Worm (Caenorhabditis elegans) whole organism, mixed stage, embryonic: ENCODE measurements around the gene F02E11.2.
A peak's percentile ranks its signal among the peaks of the same experiment; 100 is the strongest.

ENCODE experiments used
- M03D4.4 ChIP-seq: sonication (generic microtip); optimal IDR thresholded peaks from 2 replicates; lab custom pipeline; 2017; ENCODE audit warnings: mild to moderate bottlenecking, missing genetic modification characterization, missing compliant biosample characterization
- bed-3 ChIP-seq: fragments of 200-800 bp; sonication (Bioruptor generic); optimal IDR thresholded peaks from 3 replicates; lab custom pipeline; 2018; ENCODE audit warnings: mild to moderate bottlenecking, missing genetic modification characterization, moderate library complexity, missing compliant biosample characterization
- blmp-1 ChIP-seq: fragments of 150-350 bp; optimal IDR thresholded peaks from 2 replicates; lab custom pipeline; 2014; ENCODE audit warnings: missing biosample characterization, missing genetic modification characterization
- ceh-39 ChIP-seq: fragments of 150-350 bp; optimal IDR thresholded peaks from 2 replicates; lab custom pipeline; 2014; ENCODE audit warnings: missing biosample characterization, missing genetic modification characterization
- ceh-43 ChIP-seq: fragments of 200-800 bp; sonication (Bioruptor generic); optimal IDR thresholded peaks from 2 replicates; lab custom pipeline; 2018; ENCODE audit warnings: mild to moderate bottlenecking, missing genetic modification characterization, moderate library complexity, missing compliant biosample characterization
- ceh-83 ChIP-seq: fragments of 200-800 bp; sonication (Bioruptor generic); optimal IDR thresholded peaks from 2 replicates; lab custom pipeline; 2018; ENCODE audit warnings: mild to moderate bottlenecking, missing genetic modification characterization, missing compliant biosample characterization
- cnd-1 ChIP-seq: fragments of 200-800 bp; sonication (Bioruptor generic); optimal IDR thresholded peaks from 2 replicates; lab custom pipeline; 2018; ENCODE audit warnings: mild to moderate bottlenecking, missing genetic modification characterization, missing compliant biosample characterization
- drap-1 ChIP-seq: fragments of 200-800 bp; sonication (Bioruptor generic); optimal IDR thresholded peaks from 3 replicates; lab custom pipeline; 2018; ENCODE audit warnings: mild to moderate bottlenecking, missing genetic modification characterization, missing compliant biosample characterization
- elt-1 ChIP-seq: sonication (generic microtip); optimal IDR thresholded peaks from 2 replicates; lab custom pipeline; 2017; ENCODE audit warnings: missing genetic modification characterization, mild to moderate bottlenecking, missing compliant biosample characterization, antibody characterized with exemption, moderate library complexity, borderline replicate concordance; ENCODE audit not compliant: insufficient read depth
- elt-3 ChIP-seq: fragments of 150-350 bp; optimal IDR thresholded peaks from 2 replicates; lab custom pipeline; 2014; ENCODE audit warnings: missing biosample characterization, missing genetic modification characterization
- flh-1 ChIP-seq: fragments of 200-800 bp; sonication (Bioruptor generic); optimal IDR thresholded peaks from 2 replicates; lab custom pipeline; 2018; ENCODE audit warnings: mild to moderate bottlenecking, missing genetic modification characterization, moderate library complexity, missing compliant biosample characterization
- ham-2 ChIP-seq: fragments of 200-800 bp; sonication (Bioruptor generic); optimal IDR thresholded peaks from 2 replicates; lab custom pipeline; 2018; ENCODE audit warnings: mild to moderate bottlenecking, missing genetic modification characterization, missing compliant biosample characterization
- hlh-1 ChIP-seq: fragments of 150-350 bp; optimal IDR thresholded peaks from 2 replicates; lab custom pipeline; 2014; ENCODE audit warnings: missing biosample characterization, missing genetic modification reagents, missing genetic modification characterization
- lin-13 ChIP-seq: fragments of 150-350 bp; optimal IDR thresholded peaks from 2 replicates; lab custom pipeline; 2014; ENCODE audit warnings: missing biosample characterization, missing genetic modification characterization
- lin-32 ChIP-seq: fragments of 200-800 bp; sonication (Bioruptor generic); optimal IDR thresholded peaks from 2 replicates; lab custom pipeline; 2018; ENCODE audit warnings: mild to moderate bottlenecking, missing genetic modification characterization, missing compliant biosample characterization
- mab-5 ChIP-seq: fragments of 150-350 bp; optimal IDR thresholded peaks from 2 replicates; lab custom pipeline; 2014; ENCODE audit warnings: missing biosample characterization, missing genetic modification characterization
- mep-1 ChIP-seq: fragments of 150-350 bp; optimal IDR thresholded peaks from 2 replicates; lab custom pipeline; 2017; ENCODE audit warnings: missing biosample characterization, missing genetic modification reagents, missing genetic modification characterization, inconsistent platforms
- mls-2 ChIP-seq: sonication (generic microtip); optimal IDR thresholded peaks from 2 replicates; lab custom pipeline; 2016; ENCODE audit warnings: mild to moderate bottlenecking, missing genetic modification characterization, moderate library complexity, missing compliant biosample characterization
- nhr-12 ChIP-seq: fragments of 150-350 bp; optimal IDR thresholded peaks from 2 replicates; lab custom pipeline; 2014; ENCODE audit warnings: missing biosample characterization, missing genetic modification characterization
- nhr-2 ChIP-seq: fragments of 150-350 bp; optimal IDR thresholded peaks from 2 replicates; lab custom pipeline; 2014; ENCODE audit warnings: missing biosample characterization, missing genetic modification characterization
- nhr-237 ChIP-seq: fragments of 150-350 bp; optimal IDR thresholded peaks from 2 replicates; lab custom pipeline; 2014; ENCODE audit warnings: missing biosample characterization, missing genetic modification characterization
- nhr-28 ChIP-seq: fragments of 150-350 bp; optimal IDR thresholded peaks from 2 replicates; lab custom pipeline; 2014; ENCODE audit warnings: missing biosample characterization, missing genetic modification characterization
- pha-4 ChIP-seq: fragments of 150-350 bp; optimal IDR thresholded peaks from 2 replicates; lab custom pipeline; 2018; ENCODE audit warnings: missing biosample characterization, missing genetic modification reagents, missing genetic modification characterization
- sem-2 ChIP-seq: fragments of 200-800 bp; sonication (Bioruptor generic); optimal IDR thresholded peaks from 2 replicates; lab custom pipeline; 2018; ENCODE audit warnings: mild to moderate bottlenecking, missing genetic modification characterization, missing compliant biosample characterization
- snpc-4 ChIP-seq: fragments of 150-350 bp; optimal IDR thresholded peaks from 2 replicates; lab custom pipeline; 2014; ENCODE audit warnings: missing biosample characterization, missing genetic modification characterization
- sptf-1 ChIP-seq: sonication (generic microtip); optimal IDR thresholded peaks from 2 replicates; lab custom pipeline; 2017; ENCODE audit warnings: mild to moderate bottlenecking, missing genetic modification characterization, moderate library complexity, missing compliant biosample characterization
- unc-120 ChIP-seq: sonication (generic microtip); optimal IDR thresholded peaks from 2 replicates; lab custom pipeline; 2017; ENCODE audit warnings: missing genetic modification characterization, missing compliant biosample characterization; ENCODE audit not compliant: poor library complexity, severe bottlenecking
- unc-39 ChIP-seq: fragments of 150-350 bp; optimal IDR thresholded peaks from 2 replicates; lab custom pipeline; 2014; ENCODE audit warnings: missing biosample characterization, missing genetic modification characterization
- unc-62 ChIP-seq: fragments of 150-350 bp; optimal IDR thresholded peaks from 2 replicates; lab custom pipeline; 2014; ENCODE audit warnings: missing biosample characterization, missing genetic modification reagents, missing genetic modification characterization
- zip-8 ChIP-seq: fragments of 150-350 bp; optimal IDR thresholded peaks from 2 replicates; lab custom pipeline; 2014; ENCODE audit warnings: missing biosample characterization, missing genetic modification characterization
- ztf-11 ChIP-seq: fragments of 150-350 bp; optimal IDR thresholded peaks from 2 replicates; lab custom pipeline; 2014; ENCODE audit warnings: missing biosample characterization, missing genetic modification characterization

F02E11.2 gene

DNA sequence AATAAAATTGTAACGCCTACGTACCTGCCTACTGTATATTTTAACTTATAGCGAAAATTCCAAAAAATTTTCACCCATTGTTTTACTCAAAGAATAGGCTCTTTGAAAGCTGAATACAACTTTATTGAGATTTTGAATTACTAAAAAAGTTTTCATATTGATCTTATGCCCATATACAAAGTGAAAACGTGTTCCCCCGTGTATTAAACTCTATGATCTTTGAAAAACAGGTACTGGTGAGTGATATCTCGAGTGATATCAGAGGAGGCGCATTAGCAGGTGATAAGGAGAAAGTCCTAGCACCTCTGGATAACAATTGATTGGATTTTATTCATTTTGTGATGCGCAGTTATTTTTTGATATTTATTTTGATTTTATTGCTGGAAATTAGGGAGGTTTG lies 22.4 kb upstream of the F02E11.2 start, which contains the start of gene C17F4.3:
Gene C17F4.3, plus strand, starts transcription at position 301 of the 400 bp plus-strand sequence.
- no peak for TF ChIP-seq unc-39 (tag; lab: Kevin White, UChicago)
- no peak for TF ChIP-seq mab-5 (tag; lab: Kevin White, UChicago)
- TF ChIP-seq ceh-43, result no peak
- no peak for TF ChIP-seq mep-1 (tag; lab: Kevin White, UChicago)
- TF ChIP-seq unc-120 (tag; lab: Kevin White, UChicago), result no peak
- no peak for TF ChIP-seq unc-62 (GFP tag; lab: Kevin White, UChicago)
- no peak for TF ChIP-seq lin-32 (GFP tag; lab: Kevin White, UChicago)
- TF ChIP-seq lin-13 (tag; lab: Kevin White, UChicago), result no peak
- no peak for TF ChIP-seq nhr-12 (tag; lab: Kevin White, UChicago)
- TF ChIP-seq M03D4.4 (tag; lab: Kevin White, UChicago), result no peak
- TF ChIP-seq sem-2, result no peak
- no peak for TF ChIP-seq pha-4
- TF ChIP-seq ztf-11 (tag; lab: Kevin White, UChicago), result no peak
- TF ChIP-seq flh-1 (GFP tag; lab: Kevin White, UChicago), result no peak
- no peak for TF ChIP-seq hlh-1 (tag; lab: Kevin White, UChicago)
- TF ChIP-seq blmp-1 (tag; lab: Kevin White, UChicago), result no peak
- TF ChIP-seq sptf-1 (tag; lab: Kevin White, UChicago), result no peak
- TF ChIP-seq, all 35 proteins: peak for 0

DNA sequence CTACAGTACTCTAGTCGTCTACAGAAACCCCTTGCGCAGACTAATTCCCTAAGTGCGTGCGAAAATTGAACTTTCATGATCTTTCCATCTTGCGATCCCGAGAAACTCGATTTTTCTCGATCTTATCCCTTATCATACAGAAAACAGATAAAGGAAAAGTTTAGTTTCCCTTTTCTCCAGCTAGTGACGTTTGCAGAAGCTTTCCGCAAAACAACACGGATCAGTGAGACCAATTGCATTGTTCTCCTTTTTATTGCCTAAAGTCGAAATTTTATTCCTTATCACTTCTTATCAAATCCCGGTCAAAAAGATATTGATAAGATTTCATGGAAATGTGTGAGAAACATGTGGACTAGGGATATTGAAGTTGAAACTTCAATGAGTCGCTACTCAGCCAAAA lies 20.8 kb upstream of the F02E11.2 start:
- TF ChIP-seq blmp-1 (tag; lab: Kevin White, UChicago), result peak; percentile 10
- peak; percentile 88 for TF ChIP-seq elt-3
- no peak for TF ChIP-seq lin-32 (GFP tag; lab: Kevin White, UChicago)
- TF ChIP-seq pha-4, result no peak

DNA sequence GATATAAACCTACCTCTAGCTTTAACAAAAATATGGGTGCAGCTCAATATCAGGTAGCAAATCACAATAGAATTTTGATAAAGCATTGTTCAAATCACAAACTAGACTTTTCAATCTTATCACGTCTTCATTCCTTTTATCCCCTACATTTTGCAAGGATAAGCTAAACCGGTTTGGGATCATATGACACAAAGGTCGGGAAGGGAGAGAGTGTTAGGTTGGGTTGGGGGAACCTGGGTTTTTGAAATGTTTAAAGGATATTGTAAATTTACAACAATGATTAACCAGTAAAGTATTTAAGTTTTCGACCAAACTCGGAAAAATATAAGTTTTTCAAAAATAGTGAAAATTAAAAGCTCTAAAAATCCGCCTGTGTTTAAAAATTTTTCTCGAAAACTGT lies 18.5 kb upstream of the F02E11.2 start, which contains the start of gene C17F4.12:
Gene C17F4.12, minus strand, starts transcription at position 101 of the 400 bp plus-strand sequence.
- TF ChIP-seq zip-8 (no peak), snpc-4 (no peak), ceh-43 (no peak), drap-1 (no peak), unc-62 (GFP tag; lab: Kevin White, UChicago) (no peak), lin-32 (GFP tag; lab: Kevin White, UChicago) (no peak), mls-2 (tag; lab: Kevin White, UChicago) (no peak), ceh-39 (tag; lab: Kevin White, UChicago) (no peak), nhr-237 (no peak), hlh-1 (tag; lab: Kevin White, UChicago) (no peak), nhr-28 (tag; lab: Kevin White, UChicago) (no peak), lin-13 (tag; lab: Kevin White, UChicago) (no peak), cnd-1 (tag; lab: Kevin White, UChicago) (no peak), ham-2 (GFP tag; lab: Kevin White, UChicago) (no peak), bed-3 (GFP tag; lab: Kevin White, UChicago) (no peak), elt-1 (tag; lab: Kevin White, UChicago) (no peak), flh-1 (GFP tag; lab: Kevin White, UChicago) (no peak)

DNA sequence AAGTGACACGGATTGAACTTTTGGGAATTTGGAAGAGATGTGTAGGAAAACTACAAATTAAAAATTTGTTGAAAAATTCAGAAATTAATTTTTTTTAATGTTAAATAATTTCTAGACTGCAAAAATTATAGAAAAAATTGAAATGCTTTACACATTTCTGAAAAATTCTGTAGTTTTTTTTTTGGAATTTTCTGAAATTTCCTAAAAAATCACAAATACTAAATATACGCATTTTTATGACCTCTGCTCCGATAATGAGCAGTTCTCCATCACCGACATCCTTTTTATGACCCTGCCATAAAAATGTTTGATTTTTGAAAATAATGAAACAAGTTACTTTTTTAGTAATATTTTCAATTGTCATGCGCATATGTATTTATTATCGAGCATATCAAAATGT lies 17.8 kb upstream of the F02E11.2 start:
- TF ChIP-seq ceh-83 (GFP tag; lab: Kevin White, UChicago) (no peak), sptf-1 (tag; lab: Kevin White, UChicago) (no peak), sem-2 (no peak), unc-120 (tag; lab: Kevin White, UChicago) (no peak), drap-1 (no peak), nhr-2 (no peak), elt-1 (tag; lab: Kevin White, UChicago) (no peak)
- TF ChIP-seq, all 35 proteins: peak for 0

DNA sequence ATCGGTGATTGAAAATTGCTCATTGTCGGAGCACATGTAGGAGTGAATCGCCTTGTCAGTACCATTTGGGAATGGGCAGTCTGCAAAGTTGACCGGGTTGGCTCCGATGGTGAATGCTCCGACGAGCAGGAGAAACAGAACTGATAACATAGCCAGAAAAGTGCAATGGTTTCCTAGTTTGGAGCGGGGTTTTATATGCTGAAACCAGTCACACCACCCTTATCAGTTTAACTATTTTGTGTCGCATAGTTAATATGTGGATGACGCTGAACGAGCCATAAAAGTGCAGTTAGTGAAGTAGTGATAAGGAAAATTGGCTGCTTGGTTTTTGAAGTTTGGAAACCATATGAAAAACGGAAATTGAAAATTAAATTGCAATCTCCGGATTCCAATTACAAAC lies 16.8 kb upstream of the F02E11.2 start, which contains the start of gene C17F4.7:
Gene C17F4.7, minus strand, starts transcription at position 180 of the 400 bp plus-strand sequence.
- no peak for TF ChIP-seq zip-8
- TF ChIP-seq nhr-2, result no peak
- no peak for TF ChIP-seq flh-1 (GFP tag; lab: Kevin White, UChicago)
- TF ChIP-seq sem-2, result no peak
- no peak for TF ChIP-seq mab-5 (tag; lab: Kevin White, UChicago)
